Fruit fly (Drosophila melanogaster): ENCODE data around the gene Madm.

The Madm gene

DNA sequence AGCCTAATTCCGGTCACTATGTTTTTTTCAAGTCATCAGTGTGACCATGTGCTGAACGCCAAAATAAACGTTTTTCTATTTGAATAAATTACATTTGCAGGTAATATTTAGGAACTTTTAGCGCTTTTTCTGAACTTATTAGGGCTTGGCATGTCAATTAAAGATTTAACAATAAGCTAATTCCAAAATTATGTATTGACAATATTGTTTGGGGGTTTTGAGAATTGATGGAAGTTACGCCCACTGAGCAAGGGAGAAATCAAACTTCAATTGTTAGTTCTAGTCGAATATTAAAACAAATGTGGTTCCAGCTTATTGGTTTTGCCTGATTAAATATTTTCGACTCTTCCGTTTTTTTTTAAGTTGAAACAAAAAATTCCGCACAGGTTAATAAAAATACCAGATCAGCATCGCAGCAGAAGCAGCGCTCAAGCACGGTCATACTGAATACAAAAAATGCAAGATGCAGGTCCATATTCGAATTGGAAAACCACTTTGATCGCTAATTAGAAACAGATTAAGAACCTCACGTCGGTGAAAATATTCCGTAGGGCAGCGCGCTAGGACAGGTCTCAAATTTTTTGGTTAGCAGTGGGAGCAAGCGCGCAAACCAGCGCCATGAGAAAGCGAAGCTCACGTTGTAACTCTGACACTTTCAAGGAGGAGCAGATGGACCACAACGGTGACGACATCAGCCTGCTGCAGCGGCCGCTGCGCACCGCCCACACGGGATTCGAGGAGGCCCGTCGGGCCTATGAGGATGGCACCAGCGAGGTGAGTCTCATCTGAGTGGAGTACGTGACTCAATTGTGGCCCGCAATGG lies 52.2 kb downstream of the Madm start, which contains the start of the genes PSMG1 and CG10979:
Gene PSMG1 (minus strand): TSS at position 51 of the 823 bp plus-strand sequence.
Gene CG10979 (plus strand): TSS at position 439 of the 823 bp plus-strand sequence.
- TF ChIP-seq Ets97D (GFP tag; optimal IDR thresholded peaks at IDR 0.05) = peak; percentile 61
- peak; percentile 23 for TF ChIP-seq CG4617 (GFP tag; optimal IDR thresholded peaks at IDR 0.05; ENCODE audit: borderline replicate concordance)
- TF ChIP-seq zfh2 (GFP tag; optimal IDR thresholded peaks at IDR 0.05) = no peak
- no peak for TF ChIP-seq gem (tag; optimal IDR thresholded peaks at IDR 0.05)
- TF ChIP-seq sens (GFP tag) = peak; percentile 80
- peak; percentile 10 for TF ChIP-seq CG30020 (tag; optimal IDR thresholded peaks at IDR 0.05)
- peak; percentile 57 for TF ChIP-seq CG10267 (tag; optimal IDR thresholded peaks at IDR 0.05)
- no peak for TF ChIP-seq bigmax (GFP tag; optimal IDR thresholded peaks at IDR 0.05)
- peak; percentile 68 for TF ChIP-seq Sin3A (optimal IDR thresholded peaks at IDR 0.05)
- peak; percentile 61 for TF ChIP-seq YL-1 (GFP tag; optimal IDR thresholded peaks at IDR 0.05)
- TF ChIP-seq phol (tag; optimal IDR thresholded peaks at IDR 0.05) = peak; percentile 42
- peak; percentile 52 for TF ChIP-seq Dp (GFP tag; optimal IDR thresholded peaks at IDR 0.05)
- TF ChIP-seq pzg (GFP tag; optimal IDR thresholded peaks at IDR 0.05) = peak; percentile 37
- TF ChIP-seq CG6272 (GFP tag; IDR thresholded peaks at IDR 0.05) = no peak
- TF ChIP-seq zen (tag; optimal IDR thresholded peaks at IDR 0.05) = peak; percentile 65
- TF ChIP-seq CG3995 (GFP tag; optimal IDR thresholded peaks at IDR 0.05) = peak; percentile 8
- peak; percentile 65 for TF ChIP-seq Med (GFP tag)
- peak; percentile 62 for TF ChIP-seq Myb (GFP tag; optimal IDR thresholded peaks at IDR 0.05)
- TF ChIP-seq CG8089 (GFP tag; optimal IDR thresholded peaks at IDR 0.05) = no peak
- TF ChIP-seq CG14710 (tag; optimal IDR thresholded peaks at IDR 0.05) = peak; percentile 51
- peak; percentile 27 for TF ChIP-seq CG12391 (tag; optimal IDR thresholded peaks at IDR 0.05)
- TF ChIP-seq Sry-δ (GFP tag; optimal IDR thresholded peaks at IDR 0.05) = peak; percentile 4
- no peak for TF ChIP-seq CG8478 (optimal IDR thresholded peaks at IDR 0.05)
- no peak for TF ChIP-seq CG7987 (GFP tag; optimal IDR thresholded peaks at IDR 0.05)
- no peak for TF ChIP-seq vfl (GFP tag; optimal IDR thresholded peaks at IDR 0.05)
- TF ChIP-seq CG18476 (GFP tag; optimal IDR thresholded peaks at IDR 0.05) = no peak
- TF ChIP-seq Spps (tag; optimal IDR thresholded peaks at IDR 0.05) = no peak
- no peak for TF ChIP-seq CG1647 (GFP tag; optimal IDR thresholded peaks at IDR 0.05)
- TF ChIP-seq CG12659 (GFP tag; optimal IDR thresholded peaks at IDR 0.05) = peak; percentile 57
- TF ChIP-seq CG17328 (GFP tag; IDR thresholded peaks at IDR 0.05) = no peak
- TF ChIP-seq zen2 (GFP tag; IDR thresholded peaks at IDR 0.05; ENCODE audit: partially characterized antibody) = no peak
- no peak for TF ChIP-seq zf30C (GFP tag; optimal IDR thresholded peaks at IDR 0.05)
- TF ChIP-seq CG1024 (GFP tag; IDR thresholded peaks at IDR 0.05) = no peak
- TF ChIP-seq Nf-YB (GFP tag; optimal IDR thresholded peaks at IDR 0.05) = no peak
- TF ChIP-seq CG2116 (GFP tag; optimal IDR thresholded peaks at IDR 0.05) = peak; percentile 37
- TF ChIP-seq cg (GFP tag; optimal IDR thresholded peaks at IDR 0.05) = no peak
- no peak for TF ChIP-seq CG6254 (GFP tag; optimal IDR thresholded peaks at IDR 0.05)
- peak; percentile 49 for TF ChIP-seq nmo (GFP tag; optimal IDR thresholded peaks at IDR 0.05)
- peak; percentile 19 for TF ChIP-seq stwl (tag; optimal IDR thresholded peaks at IDR 0.05)
- peak; percentile 31 for TF ChIP-seq CoRest (tag; optimal IDR thresholded peaks at IDR 0.05)
- peak; percentile 47 for TF ChIP-seq BEAF-32 (GFP tag; optimal IDR thresholded peaks at IDR 0.05)
- peak; percentile 91 for TF ChIP-seq gfzf (GFP tag; optimal IDR thresholded peaks at IDR 0.05)
- TF ChIP-seq CG2712 (tag; optimal IDR thresholded peaks at IDR 0.05) = peak; percentile 11
- TF ChIP-seq Lhr (GFP tag; optimal IDR thresholded peaks at IDR 0.05) = peak; percentile 31
- no peak for TF ChIP-seq TFAM (GFP tag; optimal IDR thresholded peaks at IDR 0.05)
- TF ChIP-seq CG17912 (GFP tag; optimal IDR thresholded peaks at IDR 0.05) = no peak
- peak; percentile 70 to 96 for TF ChIP-seq insv (GFP tag; optimal IDR thresholded peaks at IDR 0.05)
- TF ChIP-seq MESR4 (GFP tag; optimal IDR thresholded peaks at IDR 0.05) = peak; percentile 59
- peak; percentile 79 for TF ChIP-seq Elba2 (GFP tag; optimal IDR thresholded peaks at IDR 0.05)

Measured in whole organism, embryonic.